Worm (Caenorhabditis elegans): ENCODE results near the gene K05G3.1.

- TF ChIP-seq cog-1 (tag; optimal IDR thresholded peaks at IDR 0.05) (no peak), klf-2 (GFP tag; conservative IDR thresholded peaks at IDR 0.05) (no peak), med-1 (GFP tag; optimal IDR thresholded peaks at IDR 0.05; ENCODE audit: insufficient read depth) (no peak), T22C8.4 (GFP tag; IDR thresholded peaks at IDR 0.05) (no peak), ztf-23 (GFP tag; IDR thresholded peaks at IDR 0.05) (no peak), flt-1 (GFP tag; IDR thresholded peaks at IDR 0.05) (no peak), tab-1 (GFP tag; IDR thresholded peaks at IDR 0.05) (no peak), ref-1 (GFP tag; conservative IDR thresholded peaks at IDR 0.05) (no peak)
These were observed 49.4 kb downstream of the K05G3.1 start for ce11 chrX:16550551-16550950.
